Worm (Caenorhabditis elegans) whole organism, late embryonic: ENCODE measurements around the gene zag-1.

ENCODE experiments used
- F13H6.1 ChIP-seq: sonication (generic microtip); optimal IDR thresholded peaks from 2 replicates; lab custom pipeline; 2016; ENCODE audit warnings: missing genetic modification characterization, missing compliant biosample characterization
- K02D7.2 ChIP-seq: sonication (generic microtip); optimal IDR thresholded peaks from 2 replicates; lab custom pipeline; 2017; ENCODE audit warnings: mild to moderate bottlenecking, missing genetic modification characterization, missing compliant biosample characterization
- T23F11.4 ChIP-seq: fragments of 200-800 bp; sonication (Bioruptor generic); optimal IDR thresholded peaks from 2 replicates; lab custom pipeline; 2018; ENCODE audit warnings: mild to moderate bottlenecking, missing genetic modification characterization, missing compliant biosample characterization
- Y22D7AL.16 ChIP-seq: sonication (generic microtip); optimal IDR thresholded peaks from 2 replicates; lab custom pipeline; 2016; ENCODE audit warnings: missing genetic modification characterization, missing compliant biosample characterization
- ceh-14 ChIP-seq: sonication (generic microtip); optimal IDR thresholded peaks from 2 replicates; lab custom pipeline; 2016; ENCODE audit warnings: missing genotype, missing genetic modification characterization, missing compliant biosample characterization
- ceh-22 ChIP-seq: sonication (generic microtip); optimal IDR thresholded peaks from 2 replicates; lab custom pipeline; 2017; ENCODE audit warnings: missing biosample characterization, missing genetic modification characterization
- ceh-30 ChIP-seq: fragments of 150-350 bp; optimal IDR thresholded peaks from 2 replicates; lab custom pipeline; 2014; ENCODE audit warnings: missing biosample characterization, missing genetic modification characterization
- ceh-31 ChIP-seq: sonication (generic microtip); optimal IDR thresholded peaks from 2 replicates; lab custom pipeline; 2016; ENCODE audit warnings: missing genetic modification characterization, missing compliant biosample characterization
- ceh-34 ChIP-seq: sonication (generic microtip); optimal IDR thresholded peaks from 2 replicates; lab custom pipeline; 2016; ENCODE audit warnings: mild to moderate bottlenecking, missing genetic modification characterization, missing compliant biosample characterization
- ceh-45 ChIP-seq: fragments of 200-800 bp; sonication (Bioruptor generic); IDR thresholded peaks from 2 replicates; pipeline ENCODE4 v1.3.6; 2022; ENCODE audit warnings: missing genetic modification reagents, missing genetic modification characterization, missing compliant biosample characterization
- ceh-48 ChIP-seq: sonication (generic microtip); optimal IDR thresholded peaks from 2 replicates; lab custom pipeline; 2016; ENCODE audit warnings: missing genetic modification characterization, inconsistent platforms, missing compliant biosample characterization
- dmd-4 ChIP-seq: sonication (generic microtip); optimal IDR thresholded peaks from 2 replicates; lab custom pipeline; 2016; ENCODE audit warnings: borderline replicate concordance, missing genetic modification characterization, missing compliant biosample characterization
- eyg-1 ChIP-seq: sonication (generic microtip); optimal IDR thresholded peaks from 2 replicates; lab custom pipeline; 2016; ENCODE audit warnings: missing genotype, missing genetic modification characterization, missing compliant biosample characterization
- fax-1 ChIP-seq: sonication (generic microtip); optimal IDR thresholded peaks from 2 replicates; lab custom pipeline; 2016; ENCODE audit warnings: missing genotype, missing genetic modification characterization, missing compliant biosample characterization
- fkh-6 ChIP-seq: sonication (generic microtip); optimal IDR thresholded peaks from 2 replicates; lab custom pipeline; 2016; ENCODE audit warnings: missing genetic modification characterization, missing compliant biosample characterization
- gmeb-2 ChIP-seq: sonication (generic microtip); optimal IDR thresholded peaks from 2 replicates; lab custom pipeline; 2016; ENCODE audit warnings: missing genetic modification characterization, inconsistent platforms, missing compliant biosample characterization
- hlh-13 ChIP-seq: fragments of 200-800 bp; sonication (Bioruptor generic); optimal IDR thresholded peaks from 2 replicates; lab custom pipeline; 2018; ENCODE audit warnings: mild to moderate bottlenecking, missing genetic modification characterization, missing compliant biosample characterization
- hlh-30 ChIP-seq: sonication (generic microtip); optimal IDR thresholded peaks from 2 replicates; lab custom pipeline; 2017; ENCODE audit warnings: antibody characterized with exemption, missing genetic modification characterization, missing compliant biosample characterization; ENCODE audit not compliant: insufficient read depth
- hlh-8 ChIP-seq: sonication (generic microtip); optimal IDR thresholded peaks from 2 replicates; lab custom pipeline; 2016; ENCODE audit warnings: missing genotype, missing genetic modification characterization, missing compliant biosample characterization
- lim-6 ChIP-seq: sonication (generic microtip); optimal IDR thresholded peaks from 2 replicates; lab custom pipeline; 2016; ENCODE audit warnings: missing genetic modification characterization, missing compliant biosample characterization
- madf-2 ChIP-seq: sonication (generic microtip); optimal IDR thresholded peaks from 2 replicates; lab custom pipeline; 2017; ENCODE audit warnings: missing genetic modification characterization, missing compliant biosample characterization
- mec-3 ChIP-seq: sonication (generic microtip); optimal IDR thresholded peaks from 2 replicates; lab custom pipeline; 2016; ENCODE audit warnings: borderline replicate concordance, missing genetic modification characterization, missing compliant biosample characterization
- nfya-1 ChIP-seq: sonication (generic microtip); optimal IDR thresholded peaks from 2 replicates; lab custom pipeline; 2017; ENCODE audit warnings: missing genetic modification characterization, mild to moderate bottlenecking, missing compliant biosample characterization, antibody characterized with exemption, moderate library complexity
- nhr-11 ChIP-seq: fragments of 150-350 bp; optimal IDR thresholded peaks from 2 replicates; lab custom pipeline; 2014; ENCODE audit warnings: missing biosample characterization, missing genetic modification characterization
- pag-3 ChIP-seq: sonication (generic microtip); optimal IDR thresholded peaks from 2 replicates; lab custom pipeline; 2016; ENCODE audit warnings: missing compliant biosample characterization, missing genetic modification characterization, borderline replicate concordance
- pax-1 ChIP-seq: fragments of 150-350 bp; optimal IDR thresholded peaks from 2 replicates; lab custom pipeline; 2014; ENCODE audit warnings: missing biosample characterization, missing genetic modification characterization
- pha-2 ChIP-seq: sonication (generic microtip); optimal IDR thresholded peaks from 2 replicates; lab custom pipeline; 2017; ENCODE audit warnings: mild to moderate bottlenecking, missing genetic modification characterization, missing compliant biosample characterization
- pqm-1 ChIP-seq: sonication (generic microtip); optimal IDR thresholded peaks from 2 replicates; lab custom pipeline; 2016; ENCODE audit warnings: missing genetic modification characterization, missing compliant biosample characterization
- sdc-2 ChIP-seq: sonication (generic microtip); optimal IDR thresholded peaks from 2 replicates; lab custom pipeline; 2016; ENCODE audit warnings: missing genotype, missing genetic modification characterization, missing compliant biosample characterization
- syd-9 ChIP-seq: sonication (generic microtip); optimal IDR thresholded peaks from 2 replicates; lab custom pipeline; 2016; ENCODE audit warnings: mild to moderate bottlenecking, missing genetic modification characterization, moderate library complexity, missing compliant biosample characterization
- tbx-2 ChIP-seq: sonication (generic microtip); optimal IDR thresholded peaks from 2 replicates; lab custom pipeline; 2016; ENCODE audit warnings: missing genetic modification characterization, missing compliant biosample characterization
- tbx-7 ChIP-seq: sonication (generic microtip); optimal IDR thresholded peaks from 2 replicates; lab custom pipeline; 2016; ENCODE audit warnings: missing genotype, missing genetic modification characterization, missing compliant biosample characterization
- unc-3 ChIP-seq, 2 experiments: fragments of 200-800 bp in 1 of 2; sonication (Bioruptor generic) in 1 of 2; sonication (generic microtip) in 1 of 2; conservative IDR thresholded peaks in 1 of 2; optimal IDR thresholded peaks in 1 of 2; 2 replicates each; pipeline versions ENCODE4 v1.3.6 to Lab custom; 2016 to 2022; ENCODE audit warnings: missing compliant biosample characterization in 2 of 2, missing genetic modification characterization in 2 of 2, missing genetic modification reagents in 1 of 2
- unc-55 ChIP-seq: sonication (generic microtip); optimal IDR thresholded peaks from 2 replicates; lab custom pipeline; 2017; ENCODE audit warnings: missing biosample characterization, missing genetic modification reagents, missing genetic modification characterization
- zip-5 ChIP-seq: sonication (generic microtip); optimal IDR thresholded peaks from 2 replicates; lab custom pipeline; 2016; ENCODE audit warnings: missing genetic modification characterization, missing compliant biosample characterization
- ztf-16 ChIP-seq: sonication (generic microtip); optimal IDR thresholded peaks from 2 replicates; lab custom pipeline; 2017; ENCODE audit warnings: missing genetic modification characterization, missing compliant biosample characterization

zag-1 gene

ce11 chrIV:3869875-3870274, 14.2 kb downstream of the zag-1 start:
- no peak for TF ChIP-seq ceh-22
- no peak for TF ChIP-seq pax-1 (tag; lab: Kevin White, UChicago)
- no peak for TF ChIP-seq ceh-45 (GFP tag; lab: Robert Waterston, UW)
- no peak for TF ChIP-seq zip-5 (tag; lab: Kevin White, UChicago)
- TF ChIP-seq syd-9, result no peak
- TF ChIP-seq pag-3 (tag; lab: Kevin White, UChicago), result no peak
- no peak for TF ChIP-seq mec-3 (tag; lab: Kevin White, UChicago)
- TF ChIP-seq pha-2 (tag; lab: Kevin White, UChicago), result no peak
- TF ChIP-seq nhr-11 (tag; lab: Kevin White, UChicago), result no peak
- no peak for TF ChIP-seq madf-2 (tag; lab: Kevin White, UChicago)
- TF ChIP-seq T23F11.4 (GFP tag; lab: Kevin White, UChicago), result no peak
- no peak for TF ChIP-seq eyg-1
- no peak for TF ChIP-seq ceh-14 (tag; lab: Kevin White, UChicago)
- no peak for TF ChIP-seq fkh-6 (tag; lab: Kevin White, UChicago)
- TF ChIP-seq tbx-2, result no peak
- no peak for TF ChIP-seq hlh-8 (tag; lab: Kevin White, UChicago)
- TF ChIP-seq, all 69 proteins: peak for 0

DNA sequence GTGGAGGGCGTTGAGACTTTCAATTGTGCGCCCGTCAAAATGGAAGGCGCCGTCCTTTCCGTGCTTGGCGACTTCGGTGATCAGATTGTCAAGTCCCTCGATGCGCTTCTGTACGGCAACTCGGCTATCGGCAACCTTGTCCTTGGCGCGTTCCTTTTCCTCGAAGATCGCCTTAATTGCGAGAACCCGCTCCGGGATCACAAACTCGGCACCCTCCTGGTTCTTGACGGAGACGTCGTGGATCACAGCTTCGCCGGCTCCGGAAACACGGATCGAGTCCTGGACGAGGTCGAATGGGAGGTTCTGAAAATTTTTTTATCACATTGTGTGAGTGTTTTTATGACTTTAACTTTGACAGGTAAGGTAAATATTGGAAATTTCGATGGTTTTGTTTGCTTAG, 17.6 kb downstream of the zag-1 start:
- TF ChIP-seq F13H6.1 (tag; lab: Kevin White, UChicago) (no peak), hlh-13 (GFP tag; lab: Kevin White, UChicago) (no peak), fax-1 (no peak), zip-5 (tag; lab: Kevin White, UChicago) (no peak), ceh-34 (tag; lab: Kevin White, UChicago) (no peak), Y22D7AL.16 (no peak), tbx-7 (tag; lab: Kevin White, UChicago) (no peak), nfya-1 (tag; lab: Kevin White, UChicago) (no peak), ceh-30 (tag; lab: Kevin White, UChicago) (no peak), K02D7.2 (tag; lab: Kevin White, UChicago) (no peak), lim-6 (tag; lab: Kevin White, UChicago) (no peak), pqm-1 (tag; lab: Kevin White, UChicago) (no peak), unc-3 (GFP tag; conservative IDR thresholded peaks at IDR 0.05; lab: Robert Waterston, UW) (no peak), unc-3 (tag; optimal IDR thresholded peaks at IDR 0.05; lab: Kevin White, UChicago) (no peak), unc-55 (GFP tag; lab: Kevin White, UChicago) (no peak), ceh-14 (tag; lab: Kevin White, UChicago) (no peak), ceh-22 (no peak)
- TF ChIP-seq, all 69 proteins: peak for 0

DNA sequence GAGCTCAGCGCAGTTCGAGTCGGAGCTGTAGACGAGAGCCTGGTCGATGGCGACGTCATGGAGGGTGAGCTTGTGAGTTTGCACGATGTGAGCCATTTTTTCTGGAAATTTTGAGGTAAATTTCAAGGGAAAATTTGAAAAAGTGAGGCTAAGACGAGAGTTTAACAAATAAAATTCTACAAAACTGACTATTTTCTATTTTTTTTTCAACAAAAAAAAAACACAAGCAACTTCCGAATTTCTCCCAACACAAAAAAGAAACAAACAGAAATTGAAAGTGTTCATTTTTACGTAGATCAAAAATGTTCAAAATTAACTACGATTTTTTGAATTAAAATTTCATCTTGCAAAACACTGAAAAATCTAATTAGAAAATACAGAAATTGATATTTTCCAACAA, 18.1 kb downstream of the zag-1 start, which contains the start of gene F37C4.5:
TSS of gene F37C4.5 (minus strand) at position 101 of the 400 bp plus-strand sequence.
- TF ChIP-seq pag-3 (tag; lab: Kevin White, UChicago), result no peak
- TF ChIP-seq hlh-30 (tag; lab: Kevin White, UChicago), result no peak
- no peak for TF ChIP-seq ztf-16 (tag; lab: Kevin White, UChicago)
- no peak for TF ChIP-seq hlh-8 (tag; lab: Kevin White, UChicago)
- no peak for TF ChIP-seq pqm-1 (tag; lab: Kevin White, UChicago)
- TF ChIP-seq lim-6 (tag; lab: Kevin White, UChicago), result no peak
- TF ChIP-seq nfya-1 (tag; lab: Kevin White, UChicago), result no peak
- TF ChIP-seq fax-1, result no peak
- no peak for TF ChIP-seq fkh-6 (tag; lab: Kevin White, UChicago)
- no peak for TF ChIP-seq dmd-4
- no peak for TF ChIP-seq zip-5 (tag; lab: Kevin White, UChicago)
- no peak for TF ChIP-seq mec-3 (tag; lab: Kevin White, UChicago)
- TF ChIP-seq ceh-31 (tag; lab: Kevin White, UChicago), result no peak
- no peak for TF ChIP-seq ceh-48
- TF ChIP-seq sdc-2 (tag; lab: Kevin White, UChicago), result no peak
- no peak for TF ChIP-seq unc-55 (GFP tag; lab: Kevin White, UChicago)
- no peak for TF ChIP-seq gmeb-2 (tag; lab: Kevin White, UChicago)
